Fruit fly (Drosophila melanogaster): ENCODE results near the gene PGAP5.

The PGAP5 gene

DNA sequence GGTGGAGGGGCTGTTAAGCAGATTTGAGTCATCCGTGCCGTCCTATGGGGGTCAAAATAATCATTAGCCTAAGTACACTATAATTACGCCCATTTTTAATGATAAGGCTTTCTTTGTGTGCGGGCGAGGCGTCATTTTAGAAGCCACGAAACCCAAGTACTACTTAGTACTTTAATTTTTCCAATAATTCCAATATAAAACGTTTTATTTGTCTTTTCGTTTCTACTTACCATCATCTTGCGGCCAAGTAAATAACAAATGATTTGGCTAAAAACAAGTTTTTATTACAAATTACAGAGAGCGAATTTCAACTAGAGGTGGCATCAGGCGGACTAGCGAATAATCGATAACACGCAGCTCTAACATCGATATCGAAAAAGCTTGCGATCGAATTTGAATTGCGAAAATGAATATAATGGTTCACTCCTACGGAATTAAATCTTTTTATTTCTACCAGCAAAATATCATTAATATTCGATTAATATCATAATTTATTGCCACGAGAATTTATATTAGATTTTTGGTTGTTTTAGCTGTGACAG lies 21.8 kb downstream of the PGAP5 start, which contains the start of gene Snx6 (continued):
- TF ChIP-seq Dp (GFP tag; optimal IDR thresholded peaks at IDR 0.05) = peak; percentile 90
- TF ChIP-seq ato (GFP tag; IDR thresholded peaks at IDR 0.05; ENCODE audit: partially characterized antibody) = 0 out of 2 replicates have a peak, but pooled peaks have one; percentile 37
- peak; percentile 83 for TF ChIP-seq CG34224 (GFP tag; IDR thresholded peaks at IDR 0.05; ENCODE audit: partially characterized antibody)
- peak; percentile 70 for TF ChIP-seq HLH4C (GFP tag; IDR thresholded peaks at IDR 0.05; ENCODE audit: partially characterized antibody)
- no peak for TF ChIP-seq Deaf1 (tag; optimal IDR thresholded peaks at IDR 0.05)
- peak; percentile 12 for TF ChIP-seq CG14710 (tag; optimal IDR thresholded peaks at IDR 0.05)
- TF ChIP-seq CG13287 (GFP tag; IDR thresholded peaks at IDR 0.05; ENCODE audit: partially characterized antibody) = peak; percentile 86
- peak; percentile 86 for TF ChIP-seq Dref (GFP tag; IDR thresholded peaks at IDR 0.05)
- peak; percentile 91 for TF ChIP-seq E2f2 (GFP tag; IDR thresholded peaks at IDR 0.05)
- TF ChIP-seq sug (tag; optimal IDR thresholded peaks at IDR 0.05) = peak; percentile 80
- TF ChIP-seq amos (GFP tag; IDR thresholded peaks at IDR 0.05; ENCODE audit: partially characterized antibody) = peak; percentile 56; the same call in 1 of the 2 replicates
- no peak for TF ChIP-seq CG7963 (GFP tag; IDR thresholded peaks at IDR 0.05; ENCODE audit: partially characterized antibody)
- TF ChIP-seq CG6791 (GFP tag; IDR thresholded peaks at IDR 0.05; ENCODE audit: partially characterized antibody) = peak; percentile 58; the same call in 2 of the 3 replicates
- TF ChIP-seq hbn (GFP tag; IDR thresholded peaks at IDR 0.05; ENCODE audit: partially characterized antibody) = peak; percentile 62
- peak; percentile 68 for TF ChIP-seq Scr (GFP tag; IDR thresholded peaks at IDR 0.05; ENCODE audit: partially characterized antibody)
- TF ChIP-seq CG2116 (GFP tag; optimal IDR thresholded peaks at IDR 0.05) = peak; percentile 44
- TF ChIP-seq Myb (GFP tag; optimal IDR thresholded peaks at IDR 0.05) = peak; percentile 38
- no peak for TF ChIP-seq CG7271 (tag; optimal IDR thresholded peaks at IDR 0.05)
- peak; percentile 27 for TF ChIP-seq trem (tag; optimal IDR thresholded peaks at IDR 0.05)
- TF ChIP-seq Ssrp (tag; optimal IDR thresholded peaks at IDR 0.05) = no peak
- no peak for TF ChIP-seq H2.0 (GFP tag; IDR thresholded peaks at IDR 0.05)
- TF ChIP-seq CG4617 (GFP tag; optimal IDR thresholded peaks at IDR 0.05; ENCODE audit: borderline replicate concordance) = peak; percentile 25
- TF ChIP-seq bsh (GFP tag; optimal IDR thresholded peaks at IDR 0.05) = no peak
- peak; percentile 35; the same call in 2 of the 3 replicates for TF ChIP-seq CG14860 (GFP tag; IDR thresholded peaks at IDR 0.05; ENCODE audit: partially characterized antibody)
- TF ChIP-seq CG10147 (GFP tag; optimal IDR thresholded peaks at IDR 0.05) = no peak
- peak; percentile 65 for TF ChIP-seq Doc3 (GFP tag; IDR thresholded peaks at IDR 0.05; ENCODE audit: partially characterized antibody)
- no peak for TF ChIP-seq Jarid2 (GFP tag; optimal IDR thresholded peaks at IDR 0.05)
- 0 out of 2 replicates have a peak, but pooled peaks have one; percentile 39 for TF ChIP-seq tna (GFP tag; IDR thresholded peaks at IDR 0.05; ENCODE audit: partially characterized antibody)
- TF ChIP-seq Doc2 (GFP tag; IDR thresholded peaks at IDR 0.05) = no peak
- TF ChIP-seq Dek (tag; optimal IDR thresholded peaks at IDR 0.05) = no peak
- no peak for TF ChIP-seq CG9932 (GFP tag; IDR thresholded peaks at IDR 0.05)
- peak; percentile 71 for TF ChIP-seq Bgb (GFP tag; IDR thresholded peaks at IDR 0.05; ENCODE audit: partially characterized antibody)
- TF ChIP-seq CG34376 (GFP tag; optimal IDR thresholded peaks at IDR 0.05) = no peak
- TF ChIP-seq Asciz (GFP tag; optimal IDR thresholded peaks at IDR 0.05) = no peak
- no peak for TF ChIP-seq CG11398 (GFP tag; optimal IDR thresholded peaks at IDR 0.05)
- TF ChIP-seq vnd (GFP tag; IDR thresholded peaks at IDR 0.05; ENCODE audit: partially characterized antibody) = peak; percentile 63; the same call in 2 of the 3 replicates
- TF ChIP-seq CG10462 (GFP tag; optimal IDR thresholded peaks at IDR 0.05) = no peak
- TF ChIP-seq CG11723 (GFP tag; optimal IDR thresholded peaks at IDR 0.05) = no peak
- peak; percentile 38 for TF ChIP-seq pzg (GFP tag; optimal IDR thresholded peaks at IDR 0.05)
- no peak for TF ChIP-seq CG10565 (GFP tag; optimal IDR thresholded peaks at IDR 0.05)
- no peak for TF ChIP-seq CG15011 (GFP tag; optimal IDR thresholded peaks at IDR 0.05)
- TF ChIP-seq unc-4 (GFP tag; IDR thresholded peaks at IDR 0.05; ENCODE audit: partially characterized antibody) = peak; percentile 68
- TF ChIP-seq exex (tag; optimal IDR thresholded peaks at IDR 0.05) = peak; percentile 80
- peak; percentile 50; the same call in 1 of the 3 replicates for TF ChIP-seq CG16813 (GFP tag; IDR thresholded peaks at IDR 0.05; ENCODE audit: partially characterized antibody)
- no peak for TF ChIP-seq Mes4 (GFP tag; optimal IDR thresholded peaks at IDR 0.05)
- no peak for TF ChIP-seq Oli (tag; optimal IDR thresholded peaks at IDR 0.05)
